Fruit fly (Drosophila melanogaster) whole organism, embryonic: ENCODE measurements around the gene CG10660.

Source experiments
- BEAF-32 ChIP-seq: fragments of 200-800 bp; sonication (Bioruptor generic); optimal IDR thresholded peaks from 3 replicates; lab custom pipeline; 2017; ENCODE audit warnings: missing biosample characterization, missing genetic modification characterization, mild to moderate bottlenecking, moderate library complexity, missing genetic modification reagents
- Bgb ChIP-seq: fragments of 200-800 bp; sonication (Bioruptor generic); IDR thresholded peaks from 2 replicates; pipeline ENCODE4 v1.3.6; 2022; ENCODE audit warnings: missing biosample characterization, missing genetic modification characterization; ENCODE audit not compliant: partially characterized antibody
- C15 ChIP-seq: fragments of 200-800 bp; sonication (Bioruptor generic); IDR thresholded peaks from 3 replicates; pipeline ENCODE4 v1.3.6; 2022; ENCODE audit warnings: missing biosample characterization, missing genetic modification characterization
- CG10147 ChIP-seq: fragments of 200-800 bp; sonication (Bioruptor generic); optimal IDR thresholded peaks from 2 replicates; lab custom pipeline; 2019; ENCODE audit warnings: missing biosample characterization, mild to moderate bottlenecking, missing genetic modification characterization, moderate library complexity
- CG10209 ChIP-seq: fragments of 200-800 bp; sonication (Bioruptor generic); optimal IDR thresholded peaks from 3 replicates; lab custom pipeline; 2017; ENCODE audit warnings: missing biosample characterization, mild to moderate bottlenecking, missing genetic modification characterization, missing genetic modification reagents
- CG10267 ChIP-seq: fragments of 200-800 bp; sonication (Bioruptor generic); optimal IDR thresholded peaks from 2 replicates; lab custom pipeline; 2018; ENCODE audit warnings: missing biosample characterization, mild to moderate bottlenecking, missing genetic modification characterization, moderate library complexity
- CG11504 ChIP-seq: fragments of 200-800 bp; sonication (Bioruptor generic); optimal IDR thresholded peaks from 3 replicates; lab custom pipeline; 2019; ENCODE audit warnings: missing biosample characterization, mild to moderate bottlenecking, missing genetic modification characterization, moderate library complexity
- CG11723 ChIP-seq: fragments of 200-800 bp; sonication (Bioruptor generic); optimal IDR thresholded peaks from 2 replicates; lab custom pipeline; 2017; ENCODE audit warnings: missing biosample characterization, mild to moderate bottlenecking, missing genetic modification characterization
- CG12299 ChIP-seq: fragments of 200-800 bp; sonication (Bioruptor generic); optimal IDR thresholded peaks from 2 replicates; lab custom pipeline; 2018; ENCODE audit warnings: missing biosample characterization, mild to moderate bottlenecking, missing genetic modification characterization
- CG13287 ChIP-seq: fragments of 200-800 bp; sonication (Bioruptor generic); IDR thresholded peaks from 2 replicates; pipeline ENCODE4 v1.3.6; 2022; ENCODE audit warnings: missing biosample characterization, missing genetic modification characterization; ENCODE audit not compliant: partially characterized antibody
- CG1792 ChIP-seq: fragments of 200-800 bp; sonication (Bioruptor generic); optimal IDR thresholded peaks from 2 replicates; lab custom pipeline; 2016; ENCODE audit warnings: missing biosample characterization, missing genetic modification characterization
- CG2129 ChIP-seq: fragments of 200-800 bp; sonication (Bioruptor generic); IDR thresholded peaks from 2 replicates; pipeline ENCODE4 v1.3.6; 2022; ENCODE audit warnings: missing biosample characterization, missing genetic modification characterization; ENCODE audit not compliant: partially characterized antibody
- CG32532 ChIP-seq: fragments of 200-800 bp; sonication (Bioruptor generic); IDR thresholded peaks from 2 replicates; pipeline ENCODE4 v1.3.6; 2022; ENCODE audit warnings: missing biosample characterization, missing genetic modification characterization
- CG33557 ChIP-seq: fragments of 200-800 bp; sonication (Bioruptor generic); optimal IDR thresholded peaks from 2 replicates; lab custom pipeline; 2019; ENCODE audit warnings: missing biosample characterization, mild to moderate bottlenecking, missing genetic modification characterization, moderate library complexity
- CG34224 ChIP-seq: fragments of 200-800 bp; sonication (Bioruptor generic); IDR thresholded peaks from 3 replicates; pipeline ENCODE4 v1.3.6; 2022; ENCODE audit warnings: missing biosample characterization, missing genetic modification characterization; ENCODE audit not compliant: partially characterized antibody
- CG3726 ChIP-seq: fragments of 200-800 bp; sonication (Bioruptor generic); IDR thresholded peaks from 3 replicates; pipeline ENCODE4, ENCODE4 v1.3.6; 2022; ENCODE audit warnings: missing biosample characterization, missing genetic modification characterization
- CG42726 ChIP-seq: fragments of 200-800 bp; sonication (Bioruptor generic); IDR thresholded peaks from 2 replicates; pipeline ENCODE4 v1.3.6; 2022; ENCODE audit warnings: missing biosample characterization, missing genetic modification characterization; ENCODE audit not compliant: partially characterized antibody
- CG5953 ChIP-seq: fragments of 200-800 bp; sonication (Bioruptor generic); IDR thresholded peaks from 2 replicates; pipeline ENCODE4 v1.3.6; 2022; ENCODE audit warnings: missing biosample characterization, missing genetic modification characterization
- CG6272 ChIP-seq: fragments of 200-800 bp; sonication (Bioruptor generic); IDR thresholded peaks from 2 replicates; pipeline ENCODE4 v1.3.6; 2022; ENCODE audit warnings: missing biosample characterization, missing genetic modification characterization
- CG6791 ChIP-seq: fragments of 200-800 bp; sonication (Bioruptor generic); IDR thresholded peaks from 3 replicates; pipeline ENCODE4 v1.3.6; 2022; ENCODE audit warnings: missing biosample characterization, missing genetic modification characterization; ENCODE audit not compliant: partially characterized antibody
- CG7839 ChIP-seq: fragments of 200-800 bp; sonication (Bioruptor generic); optimal IDR thresholded peaks from 3 replicates; lab custom pipeline; 2018; ENCODE audit warnings: missing biosample characterization, mild to moderate bottlenecking, missing genetic modification characterization, moderate library complexity
- CG9215 ChIP-seq: fragments of 200-800 bp; sonication (Bioruptor generic); IDR thresholded peaks from 2 replicates; pipeline ENCODE4 v1.3.6; 2022; ENCODE audit warnings: missing biosample characterization, missing genetic modification characterization
- CG9932 ChIP-seq: fragments of 200-800 bp; sonication (Bioruptor generic); IDR thresholded peaks from 2 replicates; pipeline ENCODE4 v1.3.6; 2022; ENCODE audit warnings: missing biosample characterization, missing genetic modification characterization
- D ChIP-seq, 2 experiments: fragments of 200-800 bp in 1 of 2; fragments of >200 bp in 1 of 2; sonication (Bioruptor generic) in 1 of 2; optimal IDR thresholded peaks; 2 replicates in 1 of 2; 3 replicates in 1 of 2; lab custom pipeline; 2017; ENCODE audit warnings: mild to moderate bottlenecking in 1 of 2, missing biosample characterization in 1 of 2, missing genetic modification characterization in 1 of 2, missing genetic modification reagents in 1 of 2
- D19B ChIP-seq: fragments of 200-800 bp; sonication (Bioruptor generic); optimal IDR thresholded peaks from 2 replicates; lab custom pipeline; 2017; ENCODE audit warnings: missing biosample characterization, mild to moderate bottlenecking, missing genetic modification characterization
- Dref ChIP-seq: fragments of 200-800 bp; sonication (Bioruptor generic); IDR thresholded peaks from 2 replicates; pipeline ENCODE4 v1.3.6; 2022; ENCODE audit warnings: missing biosample characterization, missing genetic modification characterization
- GATAe ChIP-seq: fragments of 200-800 bp; sonication (Bioruptor generic); conservative IDR thresholded peaks from 2 replicates; pipeline ENCODE4 v1.3.6; 2022; ENCODE audit warnings: missing biosample characterization, missing genetic modification characterization
- HLH54F ChIP-seq: fragments of 200-800 bp; sonication (Bioruptor generic); optimal IDR thresholded peaks from 3 replicates; lab custom pipeline; 2016; ENCODE audit warnings: missing biosample characterization, missing genetic modification characterization
- Med ChIP-seq: fragments of 200-800 bp; sonication (Bioruptor generic); peaks from one replicate; lab custom pipeline; 2016; ENCODE audit warnings: missing biosample characterization, missing genetic modification characterization, mild to moderate bottlenecking, inconsistent platforms, moderate library complexity
- Optix ChIP-seq: fragments of 200-800 bp; sonication (Bioruptor generic); IDR thresholded peaks from 3 replicates; pipeline ENCODE4 v1.3.6; 2022; ENCODE audit warnings: missing biosample characterization, missing genetic modification characterization
- Rfx ChIP-seq: fragments of 200-800 bp; sonication (Bioruptor generic); IDR thresholded peaks from 2 replicates; pipeline ENCODE4 v1.3.6; 2022; ENCODE audit warnings: missing biosample characterization, missing genetic modification characterization
- Six4 ChIP-seq: fragments of 200-800 bp; sonication (Bioruptor generic); optimal IDR thresholded peaks from 2 replicates; lab custom pipeline; 2016; ENCODE audit warnings: missing biosample characterization, missing genetic modification characterization
- Stat92E ChIP-seq, 3 experiments: fragments of >200 bp in 2 of 3; fragments of 200-800 bp in 1 of 3; sonication (Bioruptor generic) in 1 of 3; optimal IDR thresholded peaks; 2 replicates each; lab custom pipeline; 2017 to 2019; ENCODE audit warnings: missing biosample characterization in 3 of 3, missing genetic modification characterization in 3 of 3, mild to moderate bottlenecking in 1 of 3, moderate library complexity in 1 of 3
- amos ChIP-seq: fragments of 200-800 bp; sonication (Bioruptor generic); IDR thresholded peaks from 2 replicates; pipeline ENCODE4 v1.3.6; 2022; ENCODE audit warnings: missing biosample characterization, missing genetic modification characterization; ENCODE audit not compliant: partially characterized antibody
- ap ChIP-seq: fragments of 200-800 bp; sonication (Bioruptor generic); IDR thresholded peaks from 2 replicates; pipeline ENCODE4 v1.3.6; 2022; ENCODE audit warnings: missing biosample characterization, missing genetic modification characterization
- ara ChIP-seq: fragments of 200-800 bp; sonication (Bioruptor generic); IDR thresholded peaks from 2 replicates; pipeline ENCODE4 v1.3.6; 2022; ENCODE audit warnings: missing biosample characterization, missing genetic modification characterization
- ftz-f1 ChIP-seq: fragments of 200-800 bp; sonication (Bioruptor generic); optimal IDR thresholded peaks from 2 replicates; lab custom pipeline; 2016; ENCODE audit warnings: missing biosample characterization, missing genetic modification characterization
- inv ChIP-seq: fragments of 200-800 bp; sonication (Bioruptor generic); IDR thresholded peaks from 2 replicates; pipeline ENCODE4 v1.3.6; 2022; ENCODE audit warnings: missing biosample characterization, missing genetic modification characterization; ENCODE audit not compliant: partially characterized antibody
- oc ChIP-seq: fragments of 200-800 bp; sonication (Bioruptor generic); optimal IDR thresholded peaks from 2 replicates; lab custom pipeline; 2018; ENCODE audit warnings: missing biosample characterization, mild to moderate bottlenecking, missing genetic modification characterization, moderate library complexity
- phol ChIP-seq: fragments of 200-800 bp; sonication (Bioruptor generic); optimal IDR thresholded peaks from 3 replicates; lab custom pipeline; 2018; ENCODE audit warnings: missing biosample characterization, mild to moderate bottlenecking, missing genetic modification characterization, moderate library complexity
- prd ChIP-seq, 3 experiments: fragments of >200 bp in 2 of 3; fragments of 200-800 bp in 1 of 3; sonication (Bioruptor generic) in 1 of 3; optimal IDR thresholded peaks in 2 of 3; IDR thresholded peaks in 1 of 3; 2 replicates in 2 of 3; 3 replicates in 1 of 3; pipeline versions ENCODE4 v1.3.6 to Lab custom; 2017 to 2022; ENCODE audit warnings: missing biosample characterization in 1 of 3, missing genetic modification characterization in 1 of 3
- pros ChIP-seq: fragments of 200-800 bp; sonication (Bioruptor generic); optimal IDR thresholded peaks from 3 replicates; lab custom pipeline; 2019; ENCODE audit warnings: missing biosample characterization, mild to moderate bottlenecking, missing genetic modification characterization, moderate library complexity
- ranshi ChIP-seq: fragments of 200-800 bp; sonication (Bioruptor generic); IDR thresholded peaks from 2 replicates; pipeline ENCODE4 v1.3.6; 2022; ENCODE audit warnings: missing biosample characterization, missing genetic modification characterization
- repo ChIP-seq: fragments of 200-800 bp; sonication (Bioruptor generic); optimal IDR thresholded peaks from 2 replicates; lab custom pipeline; 2016; ENCODE audit warnings: missing biosample characterization, missing genetic modification characterization
- sim ChIP-seq: fragments of 200-800 bp; sonication (Bioruptor generic); IDR thresholded peaks from 2 replicates; pipeline ENCODE4 v1.3.6; 2022; ENCODE audit warnings: missing biosample characterization, missing genetic modification characterization
- so ChIP-seq: fragments of 200-800 bp; sonication (Bioruptor generic); IDR thresholded peaks from 3 replicates; pipeline ENCODE4 v1.3.6; 2022; ENCODE audit warnings: missing biosample characterization, missing genetic modification characterization
- stwl ChIP-seq: fragments of 200-800 bp; sonication (Bioruptor generic); optimal IDR thresholded peaks from 3 replicates; lab custom pipeline; 2018; ENCODE audit warnings: missing biosample characterization, mild to moderate bottlenecking, missing genetic modification characterization, moderate library complexity
- sug ChIP-seq: fragments of 200-800 bp; optimal IDR thresholded peaks from 2 replicates; lab custom pipeline; 2019; ENCODE audit warnings: missing biosample characterization, mild to moderate bottlenecking, missing genetic modification characterization, moderate library complexity

Gene CG10660

DNA sequence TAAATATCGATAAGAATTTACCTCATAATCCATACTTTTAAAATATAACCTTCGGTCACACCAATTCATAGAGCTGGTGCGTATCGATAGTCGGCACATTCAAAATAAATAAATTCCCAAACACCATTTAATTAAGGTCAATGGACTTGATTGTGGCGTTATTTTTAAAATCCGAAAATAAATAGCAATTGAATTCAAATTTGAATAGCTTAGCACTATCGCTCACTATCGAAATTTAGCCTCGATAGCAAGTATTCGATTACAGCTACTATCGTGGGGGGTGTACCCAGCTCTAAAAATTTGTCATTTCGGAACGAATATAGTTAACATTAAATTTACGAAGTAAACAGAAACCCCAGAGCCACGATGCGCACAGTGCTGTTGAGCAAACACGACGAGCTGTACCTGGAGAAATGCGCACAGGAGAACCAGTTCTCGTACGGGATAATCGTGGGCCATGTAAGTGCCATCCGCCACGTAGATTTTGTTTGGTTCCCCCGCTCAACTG lies 19.0 kb downstream of the CG10660 start, which contains the start of gene CG10616 (continued):
- no peak for TF ChIP-seq CG6272 (GFP tag; lab: Robert Waterston, UW)
- TF ChIP-seq CG1792 (GFP tag; lab: Kevin White, UChicago), result no peak
- TF ChIP-seq phol (tag; lab: Kevin White, UChicago), result peak; percentile 45
- TF ChIP-seq CG9215, result no peak
- no peak for TF ChIP-seq sim (GFP tag; lab: Robert Waterston, UW)
- peak; percentile 91 for TF ChIP-seq BEAF-32 (GFP tag; lab: Kevin White, UChicago)
- no peak for TF ChIP-seq repo
- TF ChIP-seq Rfx (GFP tag; lab: Robert Waterston, UW), result no peak
- no peak for TF ChIP-seq CG10209 (GFP tag; lab: Kevin White, UChicago)
- TF ChIP-seq CG3726 (GFP tag; lab: Robert Waterston, UW), result no peak
- TF ChIP-seq CG7839 (tag; lab: Kevin White, UChicago), result no peak
- TF ChIP-seq sug, result peak; percentile 69
- no peak for TF ChIP-seq CG33557 (GFP tag; lab: Kevin White, UChicago)
- no peak for TF ChIP-seq ftz-f1
- TF ChIP-seq GATAe, result no peak
- TF ChIP-seq CG10147 (GFP tag; lab: Kevin White, UChicago), result no peak
- no peak for TF ChIP-seq CG11504 (tag; lab: Kevin White, UChicago)
- no peak for TF ChIP-seq Six4
- TF ChIP-seq Bgb (GFP tag; lab: Robert Waterston, UW), result peak; percentile 92
- TF ChIP-seq CG42726 (GFP tag; lab: Robert Waterston, UW), result peak; percentile 71; the same call in 1 of the 2 replicates
- TF ChIP-seq prd (optimal IDR thresholded peaks at IDR 0.05; lab: Kevin White, UChicago), result no peak
- TF ChIP-seq prd (GFP tag; IDR thresholded peaks at IDR 0.05; lab: Robert Waterston, UW), result no peak
- peak; percentile 77 for TF ChIP-seq Dref (GFP tag; lab: Robert Waterston, UW)
- no peak; the same call in 1 of the 2 replicates for TF ChIP-seq CG9932 (GFP tag; lab: Robert Waterston, UW)
- no peak for TF ChIP-seq HLH54F (GFP tag; lab: Kevin White, UChicago)
- TF ChIP-seq inv (GFP tag; lab: Robert Waterston, UW), result peak; percentile 93
- TF ChIP-seq CG5953 (GFP tag; lab: Robert Waterston, UW), result no peak
- TF ChIP-seq CG11723 (GFP tag; lab: Kevin White, UChicago), result no peak
- no peak for TF ChIP-seq D19B
- TF ChIP-seq ranshi (GFP tag; lab: Robert Waterston, UW), result no peak
- no peak for TF ChIP-seq CG12299 (tag; lab: Kevin White, UChicago)
- TF ChIP-seq CG13287 (GFP tag; lab: Robert Waterston, UW), result peak; percentile 98
- no peak for TF ChIP-seq pros
- TF ChIP-seq CG6791 (GFP tag; lab: Robert Waterston, UW), result peak; percentile 94
- TF ChIP-seq Stat92E (GFP tag; optimal IDR thresholded peaks at IDR 0.05; lab: Kevin White, UChicago), result peak in 1 of 3 experiments; percentile 61
- TF ChIP-seq Med (GFP tag; lab: Kevin White, UChicago), result no peak
- no peak for TF ChIP-seq so (GFP tag; lab: Robert Waterston, UW)
- peak; percentile 86 for TF ChIP-seq amos (GFP tag; lab: Robert Waterston, UW)
- TF ChIP-seq CG32532 (GFP tag; lab: Robert Waterston, UW), result no peak
- peak; percentile 63 for TF ChIP-seq CG10267 (tag; lab: Kevin White, UChicago)
- no peak for TF ChIP-seq ara (GFP tag; lab: Robert Waterston, UW)
- TF ChIP-seq C15 (GFP tag; lab: Robert Waterston, UW), result no peak
- TF ChIP-seq ap (GFP tag; lab: Robert Waterston, UW), result no peak
- TF ChIP-seq Optix (GFP tag; lab: Robert Waterston, UW), result no peak
- TF ChIP-seq stwl (tag; lab: Kevin White, UChicago), result peak; percentile 85
- peak; percentile 86; the same call in 2 of the 3 replicates for TF ChIP-seq CG34224 (GFP tag; lab: Robert Waterston, UW)
- TF ChIP-seq oc (tag; lab: Kevin White, UChicago), result no peak
- TF ChIP-seq D (optimal IDR thresholded peaks at IDR 0.05; lab: Kevin White, UChicago), result no peak
- TF ChIP-seq D (GFP tag; optimal IDR thresholded peaks at IDR 0.05; lab: Kevin White, UChicago), result no peak
- TF ChIP-seq CG2129 (GFP tag; lab: Robert Waterston, UW), result peak; percentile 95
